Fruit fly (Drosophila melanogaster) whole organism: ENCODE data around the gene CG14323.

ENCODE experiments used
- CG8478 ChIP-seq: fragments of >200 bp; optimal IDR thresholded peaks from 2 replicates; lab custom pipeline; 2018; ENCODE audit warnings: inconsistent platforms
- Dll ChIP-seq: fragments of >200 bp; optimal IDR thresholded peaks from 2 replicates; lab custom pipeline; 2017
- pan ChIP-seq: fragments of >200 bp; optimal IDR thresholded peaks from 2 replicates; lab custom pipeline; 2017
- psq ChIP-seq: fragments of >200 bp; optimal IDR thresholded peaks from 2 replicates; lab custom pipeline; 2017

DNA sequence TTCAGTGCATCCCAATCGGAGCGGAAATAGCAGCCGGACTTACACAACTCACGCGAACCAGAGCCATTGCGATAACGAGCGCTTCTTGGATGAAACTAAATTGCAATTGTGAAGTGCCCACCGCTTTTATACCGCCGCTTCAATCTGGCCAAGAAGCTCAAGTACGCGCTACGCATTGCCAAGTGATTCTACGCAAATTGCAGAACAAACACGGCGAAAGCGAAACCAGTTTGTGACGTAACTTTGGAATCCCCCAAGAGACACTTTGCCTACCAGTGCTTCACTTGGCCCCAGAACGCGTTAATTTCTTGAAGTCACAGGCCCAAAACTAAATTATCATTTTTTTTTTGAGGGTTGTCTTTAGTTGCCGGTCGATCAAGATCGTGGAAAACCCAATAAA is 10.5 kb downstream of the CG14323 start, which contains the start of gene Edg91:
- TF ChIP-seq pan: no peak
- TF ChIP-seq Dll (lab: Kevin White, UChicago): no peak
- no peak for TF ChIP-seq psq (lab: Kevin White, UChicago)
- no peak for TF ChIP-seq CG8478
